Worm (Caenorhabditis elegans) whole organism, early embryonic: Measurements from ENCODE around the gene slc-36.1.
"Not testable (repeated sequence)": the region's sequence is repeated elsewhere in the genome, so short reads cannot be mapped to it uniquely, and the experiment has no call there.

Experiments used
- B0310.2 ChIP-seq: sonication (generic microtip); optimal IDR thresholded peaks from 2 replicates; lab custom pipeline; 2016; ENCODE audit warnings: mild to moderate bottlenecking, missing genetic modification characterization, missing compliant biosample characterization
- ama-1 ChIP-seq: fragments of 150-350 bp; optimal IDR thresholded peaks from 2 replicates; lab custom pipeline; 2014
- ceh-36 ChIP-seq: sonication (generic microtip); optimal IDR thresholded peaks from 2 replicates; lab custom pipeline; 2016; ENCODE audit warnings: missing genetic modification characterization, inconsistent platforms, missing compliant biosample characterization
- hmg-4 ChIP-seq: fragments of 200-800 bp; sonication (Bioruptor generic); optimal IDR thresholded peaks from 2 replicates; lab custom pipeline; 2018; ENCODE audit warnings: mild to moderate bottlenecking, missing genetic modification characterization, missing compliant biosample characterization
- scrt-1 ChIP-seq: fragments of 200-800 bp; sonication (Bioruptor generic); IDR thresholded peaks from 2 replicates; pipeline ENCODE4 v1.3.6; 2022; ENCODE audit warnings: missing genetic modification characterization, missing compliant biosample characterization
- tra-4 ChIP-seq: sonication (generic microtip); optimal IDR thresholded peaks from 2 replicates; lab custom pipeline; 2017; ENCODE audit warnings: missing genetic modification characterization, missing compliant biosample characterization

- TF ChIP-seq ama-1 (lab: Kevin White, UChicago); hmg-4 (GFP tag; lab: Kevin White, UChicago); B0310.2 (tag; lab: Kevin White, UChicago); tra-4 (tag; lab: Kevin White, UChicago); ceh-36 (tag; lab: Kevin White, UChicago): not testable (repeated sequence)
- TF ChIP-seq scrt-1, result peak; percentile 84
These were observed 10.9 kb upstream of the slc-36.1 start, which contains the start of gene npp-18 for ce11 chrIII:13296289-13296874.
